Worm (Caenorhabditis elegans) whole organism, L1 larva: Measurements from ENCODE around the gene trm-2A.

Experiments used
- C34B4.2 ChIP-seq: sonication (generic microtip); optimal IDR thresholded peaks from 2 replicates; lab custom pipeline; 2017; ENCODE audit warnings: mild to moderate bottlenecking, missing genetic modification characterization, missing compliant biosample characterization
- ama-1 ChIP-seq: fragments of 150-350 bp; optimal IDR thresholded peaks from 2 replicates; lab custom pipeline; 2014
- ceh-63 ChIP-seq: fragments of 200-800 bp; sonication (Bioruptor generic); optimal IDR thresholded peaks from 2 replicates; lab custom pipeline; 2018; ENCODE audit warnings: mild to moderate bottlenecking, missing genetic modification characterization, missing compliant biosample characterization
- ceh-88 ChIP-seq: fragments of 200-800 bp; sonication (Bioruptor generic); IDR thresholded peaks from 2 replicates; pipeline ENCODE4 v1.3.6; 2022; ENCODE audit warnings: missing genetic modification characterization, missing compliant biosample characterization
- ces-1 ChIP-seq: fragments of 150-350 bp; optimal IDR thresholded peaks from 2 replicates; lab custom pipeline; 2014; ENCODE audit warnings: missing biosample characterization, missing genetic modification reagents, missing genetic modification characterization
- dpl-1 ChIP-seq, 3 experiments: fragments of 150-350 bp in 2 of 3; sonication (generic microtip) in 1 of 3; optimal IDR thresholded peaks; 2 replicates each; lab custom pipeline; 2014 to 2017; ENCODE audit warnings: missing biosample characterization in 3 of 3, missing genetic modification characterization in 3 of 3, missing genetic modification reagents in 3 of 3
- efl-1 ChIP-seq, 4 experiments: fragments of 150-350 bp; optimal IDR thresholded peaks in 3 of 4; peaks in 1 of 4; 1 replicate in 1 of 4; 2 replicates in 3 of 4; lab custom pipeline; 2014; ENCODE audit warnings: missing biosample characterization in 2 of 4, missing genetic modification characterization in 2 of 4, missing genetic modification reagents in 2 of 4
- efl-3 ChIP-seq: fragments of 200-800 bp; sonication (Bioruptor generic); optimal IDR thresholded peaks from 2 replicates; lab custom pipeline; 2018; ENCODE audit warnings: mild to moderate bottlenecking, missing genetic modification characterization, missing compliant biosample characterization
- egl-13 ChIP-seq: sonication (generic microtip); optimal IDR thresholded peaks from 2 replicates; lab custom pipeline; 2016; ENCODE audit warnings: missing genotype, missing genetic modification reagents, missing genetic modification characterization, missing compliant biosample characterization
- egl-27 ChIP-seq, 2 experiments: fragments of 150-350 bp in 1 of 2; sonication (generic microtip); optimal IDR thresholded peaks; 3 replicates each; lab custom pipeline; 2017 to 2018; ENCODE audit warnings: missing biosample characterization in 2 of 2, missing genetic modification characterization in 2 of 2, missing genetic modification reagents in 2 of 2
- elt-3 ChIP-seq, 6 experiments: fragments of 150-350 bp in 1 of 6; sonication (generic microtip); optimal IDR thresholded peaks; 2 replicates each; lab custom pipeline; 2017 to 2018; ENCODE audit warnings: missing biosample characterization in 6 of 6, missing genetic modification characterization in 6 of 6, inconsistent platforms in 1 of 6
- ets-5 ChIP-seq: fragments of 200-800 bp; sonication (Bioruptor generic); IDR thresholded peaks from 2 replicates; pipeline ENCODE4 v1.3.6; 2022; ENCODE audit warnings: missing genetic modification characterization, missing compliant biosample characterization
- fkh-8 ChIP-seq: sonication (generic microtip); optimal IDR thresholded peaks from 2 replicates; lab custom pipeline; 2016; ENCODE audit warnings: mild to moderate bottlenecking, missing genetic modification characterization, missing compliant biosample characterization
- fos-1 ChIP-seq: fragments of 150-350 bp; optimal IDR thresholded peaks from 2 replicates; lab custom pipeline; 2014; ENCODE audit warnings: missing biosample characterization, missing genetic modification characterization
- hlh-4 ChIP-seq: sonication (generic microtip); optimal IDR thresholded peaks from 2 replicates; lab custom pipeline; 2016; ENCODE audit warnings: mild to moderate bottlenecking, missing genetic modification characterization, missing compliant biosample characterization
- lin-39 ChIP-seq: fragments of 150-350 bp; optimal IDR thresholded peaks from 2 replicates; lab custom pipeline; 2014; ENCODE audit warnings: missing biosample characterization, missing genetic modification reagents, missing genetic modification characterization
- lir-3 ChIP-seq: sonication (generic microtip); optimal IDR thresholded peaks from 2 replicates; lab custom pipeline; 2016; ENCODE audit warnings: mild to moderate bottlenecking, missing genetic modification characterization, moderate library complexity, missing compliant biosample characterization; ENCODE audit not compliant: poor library complexity
- lsy-2 ChIP-seq, 2 experiments: fragments of 150-350 bp; optimal IDR thresholded peaks; 2 replicates each; lab custom pipeline; 2014; ENCODE audit warnings: missing biosample characterization in 2 of 2, missing genetic modification characterization in 2 of 2
- mab-9 ChIP-seq: fragments of 200-800 bp; sonication (Bioruptor generic); IDR thresholded peaks from 2 replicates; pipeline ENCODE4 v1.3.6; 2022; ENCODE audit warnings: missing genetic modification reagents, missing genetic modification characterization, missing compliant biosample characterization
- mdl-1 ChIP-seq, 2 experiments: fragments of 150-350 bp; optimal IDR thresholded peaks; 2 replicates each; lab custom pipeline; 2014 to 2017; ENCODE audit warnings: missing biosample characterization in 2 of 2, missing genetic modification characterization in 2 of 2, inconsistent platforms in 1 of 2
- mef-2 ChIP-seq: fragments of 150-350 bp; optimal IDR thresholded peaks from 2 replicates; lab custom pipeline; 2014; ENCODE audit warnings: missing biosample characterization, missing genetic modification characterization
- nhr-11 ChIP-seq: fragments of 150-350 bp; optimal IDR thresholded peaks from 2 replicates; lab custom pipeline; 2014; ENCODE audit warnings: missing biosample characterization, missing genetic modification characterization
- nhr-12 ChIP-seq: sonication (generic microtip); optimal IDR thresholded peaks from 2 replicates; lab custom pipeline; 2017; ENCODE audit warnings: missing biosample characterization, missing genetic modification characterization
- nhr-19 ChIP-seq: fragments of 200-800 bp; sonication (Bioruptor generic); conservative IDR thresholded peaks from 2 replicates; pipeline ENCODE4 v1.3.6; 2022; ENCODE audit warnings: missing genetic modification characterization, missing compliant biosample characterization
- nhr-20 ChIP-seq: sonication (generic microtip); optimal IDR thresholded peaks from 2 replicates; lab custom pipeline; 2016; ENCODE audit warnings: mild to moderate bottlenecking, missing genetic modification characterization, missing compliant biosample characterization
- nhr-90 ChIP-seq: sonication (generic microtip); optimal IDR thresholded peaks from 2 replicates; lab custom pipeline; 2016; ENCODE audit warnings: mild to moderate bottlenecking, missing genetic modification characterization, missing compliant biosample characterization; ENCODE audit not compliant: poor library complexity
- pag-3 ChIP-seq: sonication (generic microtip); optimal IDR thresholded peaks from 2 replicates; lab custom pipeline; 2017; ENCODE audit warnings: missing genetic modification characterization, mild to moderate bottlenecking, missing compliant biosample characterization, antibody characterized with exemption, borderline replicate concordance; ENCODE audit not compliant: insufficient read depth
- pax-3 ChIP-seq: fragments of 200-800 bp; sonication (Bioruptor generic); optimal IDR thresholded peaks from 2 replicates; lab custom pipeline; 2018; ENCODE audit warnings: mild to moderate bottlenecking, missing genetic modification characterization, moderate library complexity, missing compliant biosample characterization
- pqm-1 ChIP-seq: sonication (generic microtip); optimal IDR thresholded peaks from 3 replicates; lab custom pipeline; 2017; ENCODE audit warnings: missing biosample characterization, missing genetic modification characterization
- snpc-4 ChIP-seq: fragments of 150-350 bp; optimal IDR thresholded peaks from 2 replicates; lab custom pipeline; 2014; ENCODE audit warnings: missing biosample characterization, missing genetic modification characterization
- sox-4 ChIP-seq: sonication (generic microtip); optimal IDR thresholded peaks from 2 replicates; lab custom pipeline; 2016; ENCODE audit warnings: missing genetic modification characterization, missing compliant biosample characterization
- swsn-7 ChIP-seq: sonication (generic microtip); optimal IDR thresholded peaks from 2 replicates; lab custom pipeline; 2016; ENCODE audit warnings: missing genetic modification characterization, missing compliant biosample characterization
- unc-62 ChIP-seq: fragments of 150-350 bp; optimal IDR thresholded peaks from 2 replicates; lab custom pipeline; 2014; ENCODE audit warnings: missing biosample characterization, missing genetic modification reagents, missing genetic modification characterization
- unc-86 ChIP-seq: sonication (generic microtip); optimal IDR thresholded peaks from 2 replicates; lab custom pipeline; 2016; ENCODE audit warnings: missing genetic modification characterization, missing compliant biosample characterization
- unc-98 ChIP-seq: fragments of 200-800 bp; sonication (Bioruptor generic); IDR thresholded peaks from 2 replicates; pipeline ENCODE4 v1.3.6; 2022; ENCODE audit warnings: missing genetic modification characterization, missing compliant biosample characterization
- zip-4 ChIP-seq: fragments of 200-800 bp; sonication (Bioruptor generic); optimal IDR thresholded peaks from 2 replicates; lab custom pipeline; 2018; ENCODE audit warnings: mild to moderate bottlenecking, missing genetic modification characterization, moderate library complexity, missing compliant biosample characterization
- ztf-4 ChIP-seq: fragments of 150-350 bp; optimal IDR thresholded peaks from 2 replicates; lab custom pipeline; 2014; ENCODE audit warnings: missing biosample characterization, missing genetic modification characterization

Gene trm-2A

DNA sequence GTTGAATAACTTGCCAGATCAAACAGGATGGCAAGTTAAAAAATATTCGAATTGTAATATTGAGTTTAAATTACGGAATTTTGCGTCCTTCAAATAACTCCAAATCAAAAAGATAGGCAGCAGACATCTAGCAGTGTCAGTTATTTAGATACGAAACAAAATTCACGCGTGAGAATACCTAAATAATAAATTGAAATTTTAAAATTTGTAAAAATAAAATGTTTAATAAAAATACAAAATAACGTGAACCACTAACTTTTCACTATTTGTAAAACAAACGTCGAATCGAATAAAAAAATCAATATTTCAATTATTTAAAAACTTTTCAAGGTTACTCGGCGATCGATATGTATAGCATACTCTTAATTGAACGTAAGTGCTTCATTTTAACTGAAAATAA lies 28.8 kb upstream of the trm-2A start, which contains the start of gene T02B11.9 (continued):
- TF ChIP-seq ets-5 (GFP tag; lab: Robert Waterston, UW), result no peak

DNA sequence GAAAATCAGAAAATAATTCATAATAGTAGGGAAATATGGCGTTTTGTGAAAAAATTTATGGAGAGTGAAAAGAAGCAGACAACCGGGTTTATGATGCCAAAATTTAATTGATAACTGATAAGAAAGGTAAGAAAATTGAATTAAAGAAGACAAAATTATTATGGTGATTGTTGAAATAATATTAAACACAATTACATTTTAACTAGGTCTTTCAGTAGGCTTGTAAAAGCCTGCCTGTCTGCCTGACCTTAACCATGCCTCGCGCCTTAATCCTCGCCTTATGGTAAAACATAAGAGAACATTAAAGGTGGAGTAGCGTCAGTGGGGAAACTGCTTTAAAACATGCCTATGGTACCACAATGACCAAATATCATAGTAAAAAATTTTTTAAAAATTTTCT lies 26.2 kb upstream of the trm-2A start, which contains the start of gene T02B11.8:
TSS of gene T02B11.8 (minus strand) at position 101 of the 400 bp plus-strand sequence.
- TF ChIP-seq mdl-1 (tag; optimal IDR thresholded peaks at IDR 0.05; lab: Kevin White, UChicago) (no peak), unc-86 (tag; lab: Kevin White, UChicago) (no peak), lsy-2 (tag; optimal IDR thresholded peaks at IDR 0.05; lab: Kevin White, UChicago) (no peak), ces-1 (no peak), dpl-1 (GFP tag; optimal IDR thresholded peaks at IDR 0.05; lab: Kevin White, UChicago) (no peak)

DNA sequence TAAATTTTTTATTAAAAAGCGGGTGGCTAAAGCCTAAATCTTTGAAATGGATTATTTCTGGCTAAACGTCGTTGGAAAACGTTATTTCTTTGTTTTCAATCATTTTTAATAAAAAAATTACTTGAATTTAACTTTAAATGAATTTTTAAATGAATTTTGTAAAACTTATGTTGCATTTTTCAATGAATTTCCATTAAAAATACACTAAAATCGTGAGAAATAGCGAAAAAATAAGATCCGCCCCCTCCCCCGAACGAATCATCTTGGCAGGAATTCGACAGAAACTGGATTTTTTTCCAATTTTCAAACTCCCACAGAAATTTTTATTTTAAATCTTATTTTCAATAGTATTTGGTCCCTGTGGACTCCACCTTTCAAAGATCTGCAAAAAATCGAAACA lies 25.6 kb upstream of the trm-2A start, which contains the start of gene srg-53:
TSS of gene srg-53 (plus strand) at position 301 of the 400 bp plus-strand sequence.
- TF ChIP-seq mef-2 (tag; lab: Kevin White, UChicago) (no peak), pqm-1 (tag; lab: Kevin White, UChicago) (no peak), ztf-4 (no peak), nhr-20 (tag; lab: Kevin White, UChicago) (no peak), hlh-4 (tag; lab: Kevin White, UChicago) (no peak), C34B4.2 (no peak), egl-13 (tag; lab: Kevin White, UChicago) (no peak), unc-62 (GFP tag; lab: Kevin White, UChicago) (no peak), lir-3 (tag; lab: Kevin White, UChicago) (no peak), lsy-2 (tag; optimal IDR thresholded peaks at IDR 0.05; lab: Kevin White, UChicago) (no peak), zip-4 (GFP tag; lab: Kevin White, UChicago) (no peak), pax-3 (tag; lab: Kevin White, UChicago) (no peak), ama-1 (lab: Kevin White, UChicago) (no peak), nhr-12 (tag; lab: Kevin White, UChicago) (no peak)

DNA sequence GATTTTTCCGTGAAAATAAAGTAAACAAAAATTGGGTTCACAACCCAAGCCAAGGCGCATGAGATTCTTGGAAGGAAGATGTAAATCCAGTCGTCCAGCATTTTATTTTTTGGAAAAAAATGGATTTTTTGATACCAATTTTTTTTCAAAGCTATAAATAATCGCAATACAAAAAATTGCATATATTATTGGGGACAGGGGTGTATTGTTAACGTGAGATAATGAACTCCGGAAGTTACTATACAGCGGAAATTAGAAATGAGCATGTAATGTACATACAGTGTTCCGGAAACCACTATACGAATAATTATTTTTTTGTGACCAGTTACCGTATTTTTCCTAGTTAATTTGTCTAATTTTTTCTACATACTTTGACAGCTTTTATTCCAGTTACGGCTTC lies 20.4 kb upstream of the trm-2A start, which contains the start of gene srj-38:
TSS of gene srj-38 (minus strand) at position 101 of the 400 bp plus-strand sequence.
- no peak for TF ChIP-seq sox-4
- no peak for TF ChIP-seq egl-13 (tag; lab: Kevin White, UChicago)
- no peak for TF ChIP-seq nhr-11
- no peak for TF ChIP-seq unc-98 (GFP tag; lab: Robert Waterston, UW)
- no peak for TF ChIP-seq efl-3 (GFP tag; lab: Kevin White, UChicago)
- TF ChIP-seq egl-27 (tag; optimal IDR thresholded peaks at IDR 0.05; lab: Kevin White, UChicago), result no peak
- TF ChIP-seq mef-2 (tag; lab: Kevin White, UChicago), result no peak
- TF ChIP-seq elt-3 (tag; optimal IDR thresholded peaks at IDR 0.05; lab: Kevin White, UChicago), result no peak
- no peak for TF ChIP-seq nhr-90 (tag; lab: Kevin White, UChicago)
- TF ChIP-seq lin-39 (tag; lab: Kevin White, UChicago), result no peak
- TF ChIP-seq efl-1 (optimal IDR thresholded peaks at IDR 0.05; lab: Kevin White, UChicago), result no peak
- no peak for TF ChIP-seq efl-1 (GFP tag; optimal IDR thresholded peaks at IDR 0.05 in 1 of 2; lab: Kevin White, UChicago)
- TF ChIP-seq snpc-4 (tag; lab: Kevin White, UChicago), result no peak
- no peak for TF ChIP-seq fos-1 (tag; lab: Kevin White, UChicago)

DNA sequence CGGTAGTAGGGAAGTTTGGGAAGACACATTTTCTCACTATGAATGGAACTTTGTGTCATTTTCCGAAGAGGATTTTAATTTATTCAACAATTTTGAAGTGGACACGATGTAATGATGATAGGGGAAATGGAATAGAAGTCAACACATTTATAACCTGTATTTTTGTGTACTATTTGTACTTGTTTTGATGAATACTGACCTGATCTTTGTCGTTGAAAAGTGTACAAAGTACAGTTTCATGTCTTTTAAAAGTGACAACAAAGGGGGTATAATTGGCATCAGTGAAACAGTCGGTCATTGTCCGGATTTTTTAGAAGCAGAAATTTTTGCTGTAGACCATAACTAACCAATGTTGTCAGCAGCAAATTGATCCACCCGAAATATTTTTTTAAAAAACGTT lies 15.5 kb upstream of the trm-2A start, which contains the start of gene T02B11.6:
TSS of gene T02B11.6 (minus strand) at position 101 of the 400 bp plus-strand sequence.
- TF ChIP-seq swsn-7 (tag; lab: Kevin White, UChicago) (no peak), ceh-88 (no peak), nhr-19 (GFP tag; lab: Robert Waterston, UW) (no peak), fos-1 (tag; lab: Kevin White, UChicago) (no peak), mab-9 (GFP tag; lab: Robert Waterston, UW) (no peak), ceh-63 (GFP tag; lab: Kevin White, UChicago) (no peak), pag-3 (tag; lab: Kevin White, UChicago) (no peak), egl-13 (tag; lab: Kevin White, UChicago) (no peak), fkh-8 (tag; lab: Kevin White, UChicago) (no peak), lir-3 (tag; lab: Kevin White, UChicago) (no peak), unc-98 (GFP tag; lab: Robert Waterston, UW) (no peak), egl-27 (tag; optimal IDR thresholded peaks at IDR 0.05; lab: Kevin White, UChicago) (no peak)
